Fruit fly (Drosophila melanogaster): ENCODE results near the gene CG43072.

CG43072 gene

DNA sequence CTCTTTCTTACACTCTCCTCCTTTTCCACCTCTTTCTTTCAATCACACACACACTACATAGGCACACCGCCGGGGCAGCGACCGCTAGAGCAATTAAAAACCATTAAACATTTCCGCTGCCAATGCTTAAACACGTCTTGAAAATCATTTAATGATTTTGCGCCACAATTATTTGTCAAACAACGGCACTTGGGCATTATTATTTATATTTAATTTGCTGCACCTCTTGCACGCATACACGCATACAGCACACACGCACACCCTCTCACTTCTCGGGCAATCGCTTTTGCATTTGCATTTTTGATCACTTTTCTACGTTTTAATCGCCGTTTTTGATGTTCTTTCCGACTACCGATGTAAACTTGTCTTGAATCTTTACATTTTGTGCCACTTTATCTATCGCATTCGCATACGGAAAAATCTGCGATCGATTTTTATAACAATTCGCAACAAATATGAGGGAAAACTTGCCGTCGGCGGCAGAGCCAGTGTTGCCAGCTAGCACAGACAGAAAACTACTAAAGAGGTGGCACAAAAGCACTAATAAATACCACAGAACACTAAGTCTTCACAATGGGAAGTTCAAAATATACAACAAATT lies 38.6 kb upstream of the CG43072 start, which contains the start of gene skd:
TSS of gene skd (minus strand) at position 518 of the 601 bp plus-strand sequence.
- TF ChIP-seq psq (GFP tag; optimal IDR thresholded peaks at IDR 0.05) (peak; percentile 77), Hr83 (GFP tag; optimal IDR thresholded peaks at IDR 0.05; ENCODE audit: poor library complexity, severe bottlenecking) (no peak), usp (GFP tag; optimal IDR thresholded peaks at IDR 0.05) (no peak), Abd-B (GFP tag; optimal IDR thresholded peaks at IDR 0.05) (peak; percentile 5), h (GFP tag; optimal IDR thresholded peaks at IDR 0.05) (peak; percentile 1), Mio (GFP tag; optimal IDR thresholded peaks at IDR 0.05) (no peak), br (GFP tag; optimal IDR thresholded peaks at IDR 0.05) (peak; percentile 8), sv (GFP tag; optimal IDR thresholded peaks at IDR 0.05) (no peak), OdsH (GFP tag; optimal IDR thresholded peaks at IDR 0.05) (no peak), CG32264 (GFP tag; optimal IDR thresholded peaks at IDR 0.05) (no peak), lola (GFP tag; optimal IDR thresholded peaks at IDR 0.05) (peak; percentile 1), dsf (GFP tag; optimal IDR thresholded peaks at IDR 0.05; ENCODE audit: borderline replicate concordance) (no peak)

DNA sequence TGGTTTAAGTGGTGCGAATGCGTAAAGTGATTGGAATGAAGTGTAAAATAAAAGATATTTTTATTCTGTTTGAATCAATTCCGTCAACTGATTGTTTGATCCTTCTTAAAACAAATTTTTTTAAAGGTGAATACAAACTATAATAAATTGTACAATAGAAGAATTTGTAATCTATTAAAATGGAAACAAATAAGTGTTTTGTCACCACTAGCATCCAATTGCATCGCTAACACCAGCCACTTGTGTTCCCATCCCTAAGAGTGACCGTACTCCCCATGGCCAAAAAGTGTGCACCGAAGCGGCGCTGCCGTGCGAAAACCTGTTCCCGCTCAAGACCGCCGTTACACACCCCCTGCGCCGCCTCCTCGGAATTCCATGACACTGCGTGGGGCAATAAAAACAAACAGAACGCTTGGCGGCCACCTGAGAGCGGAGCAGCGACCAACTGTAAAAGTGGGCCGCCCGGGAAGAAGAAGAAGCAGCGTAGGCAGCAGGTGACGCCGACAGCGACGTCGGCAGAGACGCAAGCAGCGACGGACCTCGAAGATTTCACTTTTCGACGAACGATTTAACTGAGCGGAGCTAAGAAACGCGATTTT lies 37.9 kb upstream of the CG43072 start, which contains the start of gene Pdss2:
TSS of gene Pdss2 (plus strand) at position 259 of the 599 bp plus-strand sequence.
- no peak for TF ChIP-seq sage (GFP tag; optimal IDR thresholded peaks at IDR 0.05)
- peak in 1 of 2 experiments; percentile 81 for TF ChIP-seq foxo (GFP tag; optimal IDR thresholded peaks at IDR 0.05)
- peak; percentile 8 for TF ChIP-seq fru (GFP tag; optimal IDR thresholded peaks at IDR 0.05)
- no peak for TF ChIP-seq N (GFP tag; optimal IDR thresholded peaks at IDR 0.05)
- peak; percentile 45 for TF ChIP-seq OdsH (GFP tag; optimal IDR thresholded peaks at IDR 0.05)
- TF ChIP-seq ey (GFP tag; optimal IDR thresholded peaks at IDR 0.05) = peak; percentile 64
- peak; percentile 71 for TF ChIP-seq h (GFP tag; optimal IDR thresholded peaks at IDR 0.05)
- TF ChIP-seq HLH106 (tag; optimal IDR thresholded peaks at IDR 0.05) = peak; percentile 79
- TF ChIP-seq dmrt93B (GFP tag; optimal IDR thresholded peaks at IDR 0.05) = peak; percentile 48
- no peak for TF ChIP-seq Dfd (GFP tag; optimal IDR thresholded peaks at IDR 0.05)
- no peak for TF ChIP-seq Rel (GFP tag; optimal IDR thresholded peaks at IDR 0.05)
- peak; percentile 33 for TF ChIP-seq Rel (tag; optimal IDR thresholded peaks at IDR 0.05)
- TF ChIP-seq jim (GFP tag; optimal IDR thresholded peaks at IDR 0.05) = peak; percentile 89
- TF ChIP-seq woc (GFP tag; optimal IDR thresholded peaks at IDR 0.05) = peak; percentile 82
- peak; percentile 14 for TF ChIP-seq brk (GFP tag; optimal IDR thresholded peaks at IDR 0.05)
- peak; percentile 62 for TF ChIP-seq Sp1 (GFP tag; optimal IDR thresholded peaks at IDR 0.05)
- TF ChIP-seq br (GFP tag; optimal IDR thresholded peaks at IDR 0.05) = peak; percentile 48
- TF ChIP-seq Hr83 (GFP tag; optimal IDR thresholded peaks at IDR 0.05; ENCODE audit: poor library complexity, severe bottlenecking) = peak; percentile 79
- TF ChIP-seq pan (optimal IDR thresholded peaks at IDR 0.05) = no peak
- TF ChIP-seq dl (GFP tag; optimal IDR thresholded peaks at IDR 0.05; ENCODE audit: insufficient read depth in 1 of 2, partially characterized antibody in 2 of 2) = peak in 1 of 2 experiments; percentile 9
- TF ChIP-seq lola (GFP tag; optimal IDR thresholded peaks at IDR 0.05) = no peak
- peak; percentile 58 for TF ChIP-seq CG9705 (GFP tag; optimal IDR thresholded peaks at IDR 0.05)
- TF ChIP-seq rgr (GFP tag; optimal IDR thresholded peaks at IDR 0.05) = peak; percentile 56
- TF ChIP-seq Abd-B (GFP tag; optimal IDR thresholded peaks at IDR 0.05) = no peak
- TF ChIP-seq Hnf4 (GFP tag; optimal IDR thresholded peaks at IDR 0.05) = peak; percentile 72
- TF ChIP-seq Dif (GFP tag; optimal IDR thresholded peaks at IDR 0.05; ENCODE audit: partially characterized antibody) = peak; percentile 45
- TF ChIP-seq usp (GFP tag; optimal IDR thresholded peaks at IDR 0.05) = no peak
- no peak for TF ChIP-seq psq (GFP tag; optimal IDR thresholded peaks at IDR 0.05)
- peak; percentile 62 for TF ChIP-seq sv (GFP tag; optimal IDR thresholded peaks at IDR 0.05)
- TF ChIP-seq Jra (GFP tag; optimal IDR thresholded peaks at IDR 0.05) = peak; percentile 21
- no peak for TF ChIP-seq CG32264 (GFP tag; optimal IDR thresholded peaks at IDR 0.05)

DNA sequence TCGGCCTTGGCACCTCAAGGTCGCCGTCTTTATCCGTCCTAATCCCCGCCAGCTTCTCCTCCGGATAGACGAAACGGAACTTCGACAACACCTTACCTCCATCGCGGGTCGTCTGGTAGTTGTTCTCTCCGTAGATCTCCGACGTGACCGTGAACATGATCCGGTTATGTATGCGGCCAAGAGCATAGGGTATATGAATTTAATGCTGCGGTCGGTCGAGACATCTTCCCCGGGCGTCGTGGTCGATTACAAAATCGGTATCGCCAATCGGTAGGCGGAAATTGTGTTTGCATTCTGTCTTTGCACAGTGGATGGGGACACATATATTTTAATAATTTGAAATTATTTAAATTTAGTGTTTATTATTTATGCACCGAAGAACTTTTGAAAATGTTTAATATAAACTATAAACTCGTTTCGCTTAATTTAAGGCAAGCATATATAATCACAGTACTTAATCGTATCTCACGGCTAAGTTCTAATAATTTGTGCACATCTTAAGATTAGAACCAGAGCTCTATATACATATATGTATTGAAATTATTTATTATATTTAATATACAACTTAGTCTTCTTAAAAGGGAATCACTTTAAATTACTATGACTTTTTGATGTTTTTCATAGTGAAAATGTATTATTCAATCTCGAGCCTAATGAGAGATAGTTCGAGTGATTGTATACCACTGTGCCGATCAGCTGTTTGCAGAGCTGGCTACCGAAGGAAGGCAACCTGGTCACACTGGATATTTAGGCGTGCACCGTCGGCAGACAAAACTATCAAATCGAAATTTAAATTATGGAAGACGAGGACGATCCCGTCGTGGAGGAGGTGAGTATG lies 34.3 kb upstream of the CG43072 start, which contains the start of the genes CG10584 and Polr3E:
TSS of gene CG10584 (minus strand) at position 268 of the 838 bp plus-strand sequence.
TSS of gene Polr3E (plus strand) at position 733 of the 838 bp plus-strand sequence.
- TF ChIP-seq GATAd (GFP tag; optimal IDR thresholded peaks at IDR 0.05) (no peak), sv (GFP tag; optimal IDR thresholded peaks at IDR 0.05) (peak; percentile 71), Vsx2 (GFP tag; optimal IDR thresholded peaks at IDR 0.05; ENCODE audit: partially characterized antibody) (no peak), fru (GFP tag; optimal IDR thresholded peaks at IDR 0.05) (peak; percentile 82), Mio (GFP tag; optimal IDR thresholded peaks at IDR 0.05) (no peak), h (GFP tag; optimal IDR thresholded peaks at IDR 0.05) (peak; percentile 82), dmrt93B (GFP tag; optimal IDR thresholded peaks at IDR 0.05) (peak; percentile 83), rgr (GFP tag; optimal IDR thresholded peaks at IDR 0.05) (peak; percentile 88), br (GFP tag; optimal IDR thresholded peaks at IDR 0.05) (peak; percentile 65), N (GFP tag; optimal IDR thresholded peaks at IDR 0.05) (no peak), CG32264 (GFP tag; optimal IDR thresholded peaks at IDR 0.05) (peak; percentile 7), Dfd (GFP tag; optimal IDR thresholded peaks at IDR 0.05) (no peak), Rel (GFP tag; optimal IDR thresholded peaks at IDR 0.05) (peak; percentile 52), Rel (tag; optimal IDR thresholded peaks at IDR 0.05) (peak; percentile 71), usp (GFP tag; optimal IDR thresholded peaks at IDR 0.05) (no peak), CG9705 (GFP tag; optimal IDR thresholded peaks at IDR 0.05) (peak; percentile 89), OdsH (GFP tag; optimal IDR thresholded peaks at IDR 0.05) (peak; percentile 86), Sp1 (GFP tag; optimal IDR thresholded peaks at IDR 0.05) (peak; percentile 96), brk (GFP tag; optimal IDR thresholded peaks at IDR 0.05) (peak; percentile 72), jim (GFP tag; optimal IDR thresholded peaks at IDR 0.05) (no peak), Hnf4 (GFP tag; optimal IDR thresholded peaks at IDR 0.05) (peak; percentile 66), sage (GFP tag; optimal IDR thresholded peaks at IDR 0.05) (peak; percentile 77), Myc (optimal IDR thresholded peaks at IDR 0.05) (no peak), dsf (GFP tag; optimal IDR thresholded peaks at IDR 0.05; ENCODE audit: borderline replicate concordance) (no peak), Dif (GFP tag; optimal IDR thresholded peaks at IDR 0.05; ENCODE audit: partially characterized antibody) (no peak), HLH106 (tag; optimal IDR thresholded peaks at IDR 0.05) (peak; percentile 94), ey (GFP tag; optimal IDR thresholded peaks at IDR 0.05) (peak; percentile 55), Abd-B (GFP tag; optimal IDR thresholded peaks at IDR 0.05) (no peak), foxo (GFP tag; optimal IDR thresholded peaks at IDR 0.05) (peak in 1 of 2 experiments; percentile 91), lola (GFP tag; optimal IDR thresholded peaks at IDR 0.05) (no peak), dl (GFP tag; optimal IDR thresholded peaks at IDR 0.05; ENCODE audit: insufficient read depth in 1 of 2, partially characterized antibody in 2 of 2) (no peak)

Measured in whole organism, wandering third instar larva.